Worm (Caenorhabditis elegans): ENCODE results near the gene npr-9.

ce11 chrX:11305773-11306172 lies 23.8 kb upstream of the npr-9 start, which contains the start of gene F08G12.1:
- TF ChIP-seq sdc-2 (tag; optimal IDR thresholded peaks at IDR 0.05): no peak
- no peak for TF ChIP-seq pha-4 (tag; optimal IDR thresholded peaks at IDR 0.05)
- no peak for TF ChIP-seq elt-2 (tag; optimal IDR thresholded peaks at IDR 0.05)
- no peak for TF ChIP-seq ceh-30 (tag; optimal IDR thresholded peaks at IDR 0.05)
- no peak for TF ChIP-seq ceh-45 (GFP tag; IDR thresholded peaks at IDR 0.05)
- no peak for TF ChIP-seq sox-4 (tag; optimal IDR thresholded peaks at IDR 0.05)
- no peak for TF ChIP-seq nhr-11 (tag; optimal IDR thresholded peaks at IDR 0.05)
- TF ChIP-seq ama-1 (optimal IDR thresholded peaks at IDR 0.05): no peak
- TF ChIP-seq ceh-48 (tag; optimal IDR thresholded peaks at IDR 0.05): no peak
- TF ChIP-seq nfya-1 (tag; optimal IDR thresholded peaks at IDR 0.05): no peak
- TF ChIP-seq gmeb-2 (tag; optimal IDR thresholded peaks at IDR 0.05): no peak

Data from whole organism, late embryonic.